Fruit fly (Drosophila melanogaster) whole organism, embryonic: ENCODE measurements around the gene Shal.
A peak's percentile ranks its signal among the peaks of the same experiment; 100 is the strongest.

Experiments used
- Asciz ChIP-seq: fragments of 200-800 bp; sonication (Bioruptor generic); optimal IDR thresholded peaks from 2 replicates; lab custom pipeline; 2017; ENCODE audit warnings: missing biosample characterization, mild to moderate bottlenecking, missing genetic modification characterization, missing genetic modification reagents
- CG10147 ChIP-seq: fragments of 200-800 bp; sonication (Bioruptor generic); optimal IDR thresholded peaks from 2 replicates; lab custom pipeline; 2019; ENCODE audit warnings: missing biosample characterization, mild to moderate bottlenecking, missing genetic modification characterization, moderate library complexity
- CG10267 ChIP-seq: fragments of 200-800 bp; sonication (Bioruptor generic); optimal IDR thresholded peaks from 2 replicates; lab custom pipeline; 2018; ENCODE audit warnings: missing biosample characterization, mild to moderate bottlenecking, missing genetic modification characterization, moderate library complexity
- CG10979 ChIP-seq: fragments of 200-800 bp; sonication (Bioruptor generic); optimal IDR thresholded peaks from 2 replicates; lab custom pipeline; 2018; ENCODE audit warnings: missing biosample characterization, mild to moderate bottlenecking, missing genetic modification characterization, moderate library complexity
- CG12769 ChIP-seq: fragments of 200-800 bp; sonication (Bioruptor generic); optimal IDR thresholded peaks from 2 replicates; lab custom pipeline; 2019; ENCODE audit warnings: missing biosample characterization, mild to moderate bottlenecking, missing genetic modification characterization, moderate library complexity
- CG13775 ChIP-seq: fragments of 200-800 bp; sonication (Bioruptor generic); optimal IDR thresholded peaks from 3 replicates; lab custom pipeline; 2017; ENCODE audit warnings: missing biosample characterization, mild to moderate bottlenecking, missing genetic modification characterization
- CG13894 ChIP-seq: fragments of 200-800 bp; sonication (Bioruptor generic); optimal IDR thresholded peaks from 3 replicates; lab custom pipeline; 2018; ENCODE audit warnings: missing biosample characterization, mild to moderate bottlenecking, missing genetic modification characterization, moderate library complexity
- CG15601 ChIP-seq: fragments of 200-800 bp; sonication (Bioruptor generic); optimal IDR thresholded peaks from 3 replicates; lab custom pipeline; 2019; ENCODE audit warnings: missing biosample characterization, mild to moderate bottlenecking, missing genetic modification characterization, moderate library complexity
- CG15696 ChIP-seq: fragments of 200-800 bp; sonication (Bioruptor generic); optimal IDR thresholded peaks from 2 replicates; lab custom pipeline; 2019; ENCODE audit warnings: missing biosample characterization, mild to moderate bottlenecking, missing genetic modification characterization, moderate library complexity
- CG17361 ChIP-seq: fragments of 200-800 bp; sonication (Bioruptor generic); IDR thresholded peaks from 3 replicates; pipeline ENCODE4 v1.3.6; 2022; ENCODE audit warnings: missing biosample characterization, missing genetic modification characterization
- CG17385 ChIP-seq: fragments of 200-800 bp; sonication (Bioruptor generic); optimal IDR thresholded peaks from 3 replicates; lab custom pipeline; 2018; ENCODE audit warnings: missing biosample characterization, mild to moderate bottlenecking, missing genetic modification characterization
- CG17829 ChIP-seq: fragments of 200-800 bp; optimal IDR thresholded peaks from 2 replicates; lab custom pipeline; 2019; ENCODE audit warnings: missing biosample characterization, mild to moderate bottlenecking, missing genetic modification characterization, moderate library complexity
- CG18476 ChIP-seq: fragments of 200-800 bp; sonication (Bioruptor generic); optimal IDR thresholded peaks from 2 replicates; lab custom pipeline; 2016; ENCODE audit warnings: missing biosample characterization, mild to moderate bottlenecking, missing genetic modification characterization
- CG18764 ChIP-seq: fragments of 200-800 bp; sonication (Bioruptor generic); optimal IDR thresholded peaks from 3 replicates; lab custom pipeline; 2016; ENCODE audit warnings: missing biosample characterization, missing genetic modification characterization
- CG31441 ChIP-seq: fragments of 200-800 bp; sonication (Bioruptor generic); IDR thresholded peaks from 2 replicates; pipeline ENCODE4 v1.3.6; 2022; ENCODE audit warnings: missing biosample characterization, missing genetic modification characterization
- CG32767 ChIP-seq: fragments of 200-800 bp; sonication (Bioruptor generic); IDR thresholded peaks from 2 replicates; pipeline ENCODE4 v1.3.6; 2022; ENCODE audit warnings: missing biosample characterization, missing genetic modification characterization
- CG4360 ChIP-seq: fragments of 200-800 bp; sonication (Bioruptor generic); IDR thresholded peaks from 2 replicates; pipeline ENCODE4 v1.3.6; 2022; ENCODE audit warnings: missing biosample characterization, missing genetic modification characterization
- CG4404 ChIP-seq: fragments of 200-800 bp; sonication (Bioruptor generic); IDR thresholded peaks from 2 replicates; pipeline ENCODE4 v1.3.6; 2022; ENCODE audit warnings: missing biosample characterization, missing genetic modification characterization
- CG5245 ChIP-seq: fragments of 200-800 bp; sonication (Bioruptor generic); optimal IDR thresholded peaks from 3 replicates; lab custom pipeline; 2016; ENCODE audit warnings: missing biosample characterization, missing genetic modification characterization
- CG7556 ChIP-seq: fragments of 200-800 bp; sonication (Bioruptor generic); optimal IDR thresholded peaks from 2 replicates; lab custom pipeline; 2017; ENCODE audit warnings: missing biosample characterization, mild to moderate bottlenecking, missing genetic modification characterization
- CG7928 ChIP-seq: fragments of 200-800 bp; sonication (Bioruptor generic); optimal IDR thresholded peaks from 2 replicates; lab custom pipeline; 2017; ENCODE audit warnings: missing biosample characterization, mild to moderate bottlenecking, missing genetic modification characterization
- CG8944 ChIP-seq: fragments of 200-800 bp; sonication (Bioruptor generic); optimal IDR thresholded peaks from 3 replicates; lab custom pipeline; 2016; ENCODE audit warnings: missing biosample characterization, missing genetic modification characterization
- CoRest ChIP-seq: fragments of 200-800 bp; sonication (Bioruptor generic); optimal IDR thresholded peaks from 3 replicates; lab custom pipeline; 2018; ENCODE audit warnings: missing biosample characterization, mild to moderate bottlenecking, missing genetic modification characterization, moderate library complexity
- D ChIP-seq, 2 experiments: fragments of 200-800 bp in 1 of 2; fragments of >200 bp in 1 of 2; sonication (Bioruptor generic) in 1 of 2; optimal IDR thresholded peaks; 2 replicates in 1 of 2; 3 replicates in 1 of 2; lab custom pipeline; 2017; ENCODE audit warnings: mild to moderate bottlenecking in 1 of 2, missing biosample characterization in 1 of 2, missing genetic modification characterization in 1 of 2, missing genetic modification reagents in 1 of 2
- Deaf1 ChIP-seq: fragments of 200-800 bp; optimal IDR thresholded peaks from 3 replicates; lab custom pipeline; 2019; ENCODE audit warnings: missing biosample characterization, mild to moderate bottlenecking, missing genetic modification characterization, moderate library complexity
- Dip3 ChIP-seq: fragments of 200-800 bp; sonication (Bioruptor generic); optimal IDR thresholded peaks from 3 replicates; lab custom pipeline; 2016; ENCODE audit warnings: missing biosample characterization, missing genetic modification characterization
- Dll ChIP-seq: fragments of 200-800 bp; sonication (Bioruptor generic); IDR thresholded peaks from 4 replicates; pipeline ENCODE4 v1.3.6; 2022; ENCODE audit warnings: missing biosample characterization, missing genetic modification characterization; ENCODE audit not compliant: partially characterized antibody
- Lpt ChIP-seq: fragments of >200 bp; optimal IDR thresholded peaks from 2 replicates; lab custom pipeline; 2018; ENCODE audit warnings: missing biosample characterization, missing genetic modification characterization
- Ssrp ChIP-seq: fragments of 200-800 bp; sonication (Bioruptor generic); optimal IDR thresholded peaks from 2 replicates; lab custom pipeline; 2018; ENCODE audit warnings: missing biosample characterization, mild to moderate bottlenecking, missing genetic modification characterization, moderate library complexity
- ac ChIP-seq: fragments of 200-800 bp; sonication (Bioruptor generic); optimal IDR thresholded peaks from 3 replicates; lab custom pipeline; 2017; ENCODE audit warnings: missing biosample characterization, mild to moderate bottlenecking, missing genetic modification characterization
- cg ChIP-seq: fragments of 200-800 bp; sonication (Bioruptor generic); optimal IDR thresholded peaks from 3 replicates; lab custom pipeline; 2019; ENCODE audit warnings: missing biosample characterization, mild to moderate bottlenecking, missing genetic modification characterization, moderate library complexity
- chif ChIP-seq, 2 experiments: fragments of 200-800 bp; sonication (Bioruptor generic); optimal IDR thresholded peaks; 3 replicates each; lab custom pipeline; 2016; ENCODE audit warnings: missing biosample characterization in 2 of 2, missing genetic modification characterization in 2 of 2
- corto ChIP-seq: fragments of 200-800 bp; sonication (Bioruptor generic); optimal IDR thresholded peaks from 2 replicates; lab custom pipeline; 2016; ENCODE audit warnings: missing biosample characterization, mild to moderate bottlenecking, missing genetic modification characterization, moderate library complexity
- dmrt11E ChIP-seq: fragments of 200-800 bp; sonication (Bioruptor generic); optimal IDR thresholded peaks from 3 replicates; lab custom pipeline; 2018; ENCODE audit warnings: missing biosample characterization, mild to moderate bottlenecking, missing genetic modification characterization, moderate library complexity
- eve ChIP-seq, 2 experiments: fragments of >200 bp; optimal IDR thresholded peaks; 2 replicates each; lab custom pipeline; 2017; ENCODE audit warnings: missing biosample characterization in 2 of 2, missing genetic modification characterization in 2 of 2
- fd96Cb ChIP-seq: fragments of 200-800 bp; sonication (Bioruptor generic); optimal IDR thresholded peaks from 2 replicates; lab custom pipeline; 2018; ENCODE audit warnings: missing biosample characterization, mild to moderate bottlenecking, missing genetic modification characterization, moderate library complexity
- gsb-n ChIP-seq: fragments of 200-800 bp; sonication (Bioruptor generic); optimal IDR thresholded peaks from 3 replicates; lab custom pipeline; 2018; ENCODE audit warnings: missing biosample characterization, mild to moderate bottlenecking, missing genetic modification characterization
- kni ChIP-seq: fragments of 200-800 bp; sonication (Bioruptor generic); optimal IDR thresholded peaks from 3 replicates; lab custom pipeline; 2017; ENCODE audit warnings: mild to moderate bottlenecking, missing biosample characterization, missing genetic modification reagents, missing genetic modification characterization
- lbe ChIP-seq: fragments of 200-800 bp; sonication (Bioruptor generic); optimal IDR thresholded peaks from 2 replicates; lab custom pipeline; 2016; ENCODE audit warnings: missing biosample characterization, mild to moderate bottlenecking, missing genetic modification characterization
- nom ChIP-seq: fragments of 200-800 bp; sonication (Bioruptor generic); optimal IDR thresholded peaks from 2 replicates; lab custom pipeline; 2017; ENCODE audit warnings: missing biosample characterization, missing genetic modification characterization, mild to moderate bottlenecking, moderate library complexity, missing genetic modification reagents
- phol ChIP-seq: fragments of 200-800 bp; sonication (Bioruptor generic); optimal IDR thresholded peaks from 3 replicates; lab custom pipeline; 2018; ENCODE audit warnings: missing biosample characterization, mild to moderate bottlenecking, missing genetic modification characterization, moderate library complexity
- pros ChIP-seq: fragments of 200-800 bp; sonication (Bioruptor generic); optimal IDR thresholded peaks from 3 replicates; lab custom pipeline; 2019; ENCODE audit warnings: missing biosample characterization, mild to moderate bottlenecking, missing genetic modification characterization, moderate library complexity
- sna ChIP-seq: fragments of 200-800 bp; sonication (Bioruptor generic); IDR thresholded peaks from 2 replicates; pipeline ENCODE4 v1.3.6; 2022; ENCODE audit warnings: missing biosample characterization, missing genetic modification characterization; ENCODE audit not compliant: partially characterized antibody
- so ChIP-seq: fragments of 200-800 bp; sonication (Bioruptor generic); IDR thresholded peaks from 3 replicates; pipeline ENCODE4 v1.3.6; 2022; ENCODE audit warnings: missing biosample characterization, missing genetic modification characterization
- sqz ChIP-seq: fragments of 200-800 bp; sonication (Bioruptor generic); optimal IDR thresholded peaks from 3 replicates; lab custom pipeline; 2018; ENCODE audit warnings: missing biosample characterization, mild to moderate bottlenecking, missing genetic modification characterization
- sug ChIP-seq: fragments of 200-800 bp; optimal IDR thresholded peaks from 2 replicates; lab custom pipeline; 2019; ENCODE audit warnings: missing biosample characterization, mild to moderate bottlenecking, missing genetic modification characterization, moderate library complexity
- zen ChIP-seq: fragments of 200-800 bp; sonication (Bioruptor generic); optimal IDR thresholded peaks from 3 replicates; lab custom pipeline; 2018; ENCODE audit warnings: missing biosample characterization, mild to moderate bottlenecking, missing genetic modification characterization, moderate library complexity

Shal gene

dm6 chr3L:19557996-19558375, 26.4 kb downstream of the Shal start (continued):
- peak; percentile 85 for TF ChIP-seq D (optimal IDR thresholded peaks at IDR 0.05; lab: Kevin White, UChicago)
- no peak for TF ChIP-seq D (GFP tag; optimal IDR thresholded peaks at IDR 0.05; lab: Kevin White, UChicago)
- TF ChIP-seq Dll (GFP tag; lab: Robert Waterston, UW): no peak
- TF ChIP-seq CG13894 (tag; lab: Kevin White, UChicago): peak; percentile 92
- peak; percentile 97 for TF ChIP-seq kni (GFP tag; lab: Kevin White, UChicago)
- peak; percentile 82 for TF ChIP-seq CG17385
- peak; percentile 84 for TF ChIP-seq Lpt (GFP tag; lab: Kevin White, UChicago)
- peak; percentile 85 for TF ChIP-seq CG12769 (tag; lab: Kevin White, UChicago)
- TF ChIP-seq Deaf1 (tag; lab: Kevin White, UChicago): peak; percentile 64
- peak; percentile 21 for TF ChIP-seq sug
- TF ChIP-seq cg (GFP tag; lab: Kevin White, UChicago): peak; percentile 68
- TF ChIP-seq CG5245 (GFP tag; lab: Kevin White, UChicago): no peak
- peak; percentile 68 for TF ChIP-seq pros

- no peak for TF ChIP-seq eve (GFP tag; optimal IDR thresholded peaks at IDR 0.05; lab: Kevin White, UChicago)
- TF ChIP-seq ac (GFP tag; lab: Kevin White, UChicago): peak; percentile 78
- no peak for TF ChIP-seq Asciz (GFP tag; lab: Kevin White, UChicago)
- TF ChIP-seq chif (GFP tag; optimal IDR thresholded peaks at IDR 0.05; lab: Kevin White, UChicago): no peak
- peak; percentile 37 for TF ChIP-seq Ssrp
- TF ChIP-seq CG31441 (GFP tag; lab: Robert Waterston, UW): peak; percentile 66
- TF ChIP-seq CG4360: no peak
- peak; percentile 84 for TF ChIP-seq CG15696 (tag; lab: Kevin White, UChicago)
- peak; percentile 43 for TF ChIP-seq lbe (GFP tag; lab: Kevin White, UChicago)
- TF ChIP-seq gsb-n (tag; lab: Kevin White, UChicago): peak; percentile 58
- no peak for TF ChIP-seq Dip3 (GFP tag; lab: Kevin White, UChicago)
- peak; percentile 65 for TF ChIP-seq phol (tag; lab: Kevin White, UChicago)
- peak; percentile 50 for TF ChIP-seq CoRest
- TF ChIP-seq CG7928 (GFP tag; lab: Kevin White, UChicago): no peak
- TF ChIP-seq corto (GFP tag; lab: Kevin White, UChicago): peak; percentile 52
- peak; percentile 15 for TF ChIP-seq sqz (GFP tag; lab: Kevin White, UChicago)
- TF ChIP-seq CG13775: peak; percentile 33
- TF ChIP-seq CG15601 (tag; lab: Kevin White, UChicago): peak; percentile 29
- peak; percentile 88 for TF ChIP-seq dmrt11E (tag; lab: Kevin White, UChicago)
- TF ChIP-seq so: no peak
- peak; percentile 51 for TF ChIP-seq CG10267 (tag; lab: Kevin White, UChicago)
- peak; percentile 71 for TF ChIP-seq nom (GFP tag; lab: Kevin White, UChicago)
- TF ChIP-seq CG10979 (tag; lab: Kevin White, UChicago): peak; percentile 67
- TF ChIP-seq CG17829: peak; percentile 64
- TF ChIP-seq CG8944 (GFP tag; lab: Kevin White, UChicago): no peak
- no peak for TF ChIP-seq CG10147
- TF ChIP-seq CG17361 (GFP tag; lab: Robert Waterston, UW): peak; percentile 77
- TF ChIP-seq CG4404: peak; percentile 45
- no peak for TF ChIP-seq CG18764
- peak; percentile 53 for TF ChIP-seq zen (tag; lab: Kevin White, UChicago)
- peak; percentile 47 for TF ChIP-seq CG7556 (GFP tag; lab: Kevin White, UChicago)
- TF ChIP-seq sna (GFP tag; lab: Robert Waterston, UW): no peak
- TF ChIP-seq fd96Cb (tag; lab: Kevin White, UChicago): peak; percentile 25
- no peak for TF ChIP-seq CG32767 (GFP tag; lab: Robert Waterston, UW)
- no peak for TF ChIP-seq CG18476 (GFP tag; lab: Kevin White, UChicago)
Observed at dm6 chr3L:19557197-19557995, 27.0 kb downstream of the Shal start.
